Worm (Caenorhabditis elegans): ENCODE measurements around the gene che-12.

ce11 chrV:10277579-10277978 is 29.6 kb downstream of the che-12 start, which contains the start of gene lys-1:
- TF ChIP-seq ama-1 (optimal IDR thresholded peaks at IDR 0.05) (no peak), F13C5.2 (tag; optimal IDR thresholded peaks at IDR 0.05) (no peak), flt-1 (GFP tag; IDR thresholded peaks at IDR 0.05) (no peak), tbx-37 (GFP tag; conservative IDR thresholded peaks at IDR 0.05) (no peak), hmg-4 (GFP tag; optimal IDR thresholded peaks at IDR 0.05) (no peak)

Data from whole organism, early embryonic.